Worm (Caenorhabditis elegans): ENCODE measurements around the gene E02A10.4.

The E02A10.4 gene

ce11 chrV:12579299-12579698 lies 11.5 kb upstream of the E02A10.4 start, which contains the start of gene E02A10.3:
Gene E02A10.3, plus strand, starts transcription at chrV:12579599.
- TF ChIP-seq ces-1 (GFP tag; optimal IDR thresholded peaks at IDR 0.05), result no peak
- no peak for TF ChIP-seq sup-37 (GFP tag; optimal IDR thresholded peaks at IDR 0.05)
- TF ChIP-seq lin-13 (GFP tag; optimal IDR thresholded peaks at IDR 0.05), result no peak
- TF ChIP-seq pax-3 (tag; optimal IDR thresholded peaks at IDR 0.05), result no peak
- TF ChIP-seq ama-1 (optimal IDR thresholded peaks at IDR 0.05), result no peak
- no peak for TF ChIP-seq elt-2 (tag; optimal IDR thresholded peaks at IDR 0.05)
- TF ChIP-seq nhr-71 (tag; optimal IDR thresholded peaks at IDR 0.05), result no peak
- TF ChIP-seq egl-27 (tag; optimal IDR thresholded peaks at IDR 0.05), result no peak
- TF ChIP-seq mef-2 (tag; optimal IDR thresholded peaks at IDR 0.05), result no peak
- TF ChIP-seq fkh-8 (tag; optimal IDR thresholded peaks at IDR 0.05), result no peak
- TF ChIP-seq C04F5.9 (tag; optimal IDR thresholded peaks at IDR 0.05), result no peak
- no peak for TF ChIP-seq elt-3 (tag; optimal IDR thresholded peaks at IDR 0.05)
- TF ChIP-seq nhr-85 (tag), result no peak
- TF ChIP-seq nhr-47 (tag; optimal IDR thresholded peaks at IDR 0.05), result no peak

DNA sequence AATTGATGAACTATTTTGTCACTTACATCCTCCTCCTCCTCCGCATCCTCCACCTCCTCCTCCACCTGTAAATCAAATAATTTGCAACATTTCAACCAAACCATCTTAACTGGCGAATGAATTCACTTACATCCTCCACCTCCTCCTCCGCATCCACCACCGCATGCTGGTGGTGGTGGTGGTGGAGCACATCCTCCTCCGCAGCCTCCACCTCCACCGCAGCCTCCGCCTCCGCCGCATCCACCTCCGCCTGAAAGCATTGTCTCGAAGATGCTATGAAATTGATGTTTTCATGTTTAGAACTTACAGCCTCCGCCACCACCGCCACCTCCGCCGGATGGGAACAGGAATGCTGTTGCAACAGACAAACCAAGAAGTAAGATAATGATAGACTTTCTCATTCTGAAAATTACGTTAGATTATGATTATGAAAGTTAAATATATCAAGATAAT lies 8.8 kb upstream of the E02A10.4 start, which contains the start of gene grl-23:
Gene grl-23 (minus strand): TSS at position 403 of the 453 bp plus-strand sequence.
- TF ChIP-seq mab-9 (GFP tag; IDR thresholded peaks at IDR 0.05) (no peak), tlp-1 (tag; optimal IDR thresholded peaks at IDR 0.05) (no peak), nhr-28 (tag; optimal IDR thresholded peaks at IDR 0.05) (no peak), hlh-4 (tag; optimal IDR thresholded peaks at IDR 0.05) (no peak), nhr-77 (tag; optimal IDR thresholded peaks at IDR 0.05) (no peak)

DNA sequence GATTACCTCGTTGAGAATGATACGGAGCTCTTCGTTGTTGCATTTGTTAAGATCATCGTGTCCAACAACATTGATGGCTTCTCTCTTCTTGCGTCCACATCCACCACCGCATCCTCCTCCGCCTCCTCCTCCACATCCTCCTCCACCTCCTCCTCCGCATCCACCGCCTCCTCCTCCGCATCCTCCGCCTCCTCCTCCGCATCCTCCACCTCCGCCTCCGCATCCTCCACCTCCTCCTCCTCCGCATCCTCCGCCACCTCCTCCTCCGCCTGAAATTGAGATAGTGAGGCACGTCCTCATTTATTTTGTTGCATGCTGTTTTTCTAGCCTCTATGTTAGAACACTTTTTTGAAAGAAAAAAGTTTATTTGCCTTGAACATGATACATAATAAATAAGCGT lies 8.1 kb upstream of the E02A10.4 start:
- no peak for TF ChIP-seq vab-15 (tag; optimal IDR thresholded peaks at IDR 0.05)
- peak; percentile 68 for TF ChIP-seq ceh-8 (GFP tag; optimal IDR thresholded peaks at IDR 0.05)

ce11 chrV:12570271-12570670 lies 2.5 kb upstream of the E02A10.4 start:
- no peak for TF ChIP-seq tlp-1 (tag; optimal IDR thresholded peaks at IDR 0.05)
- TF ChIP-seq pax-3 (tag; optimal IDR thresholded peaks at IDR 0.05), result peak; percentile 60
- no peak for TF ChIP-seq dpl-1 (GFP tag; optimal IDR thresholded peaks at IDR 0.05)
- no peak for TF ChIP-seq fkh-10 (GFP tag; optimal IDR thresholded peaks at IDR 0.05)
- TF ChIP-seq fos-1 (tag; optimal IDR thresholded peaks at IDR 0.05), result no peak
- TF ChIP-seq dsc-1 (tag; optimal IDR thresholded peaks at IDR 0.05), result peak; percentile 69
- TF ChIP-seq nhr-28 (tag; optimal IDR thresholded peaks at IDR 0.05), result no peak
- peak; percentile 42 for TF ChIP-seq fkh-8 (tag; optimal IDR thresholded peaks at IDR 0.05)
- no peak for TF ChIP-seq sox-4 (tag; optimal IDR thresholded peaks at IDR 0.05)

DNA sequence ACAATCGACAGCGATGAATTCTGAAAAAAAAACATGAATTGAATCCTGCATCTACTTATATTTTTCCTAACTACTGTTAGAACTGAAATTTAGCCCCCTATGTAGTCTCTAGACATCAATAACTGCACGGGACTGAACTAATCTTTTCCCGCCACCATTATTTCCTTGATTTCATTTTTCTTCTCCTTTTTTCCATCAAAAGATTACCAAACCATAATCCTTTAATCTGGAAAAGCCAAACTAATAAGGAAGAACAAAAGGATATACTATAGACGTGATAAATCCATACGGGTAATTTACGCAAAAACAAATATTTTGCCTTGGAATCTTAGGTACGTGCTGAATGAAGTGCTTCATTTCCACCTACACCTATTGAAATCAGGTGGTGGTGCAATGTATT lies 438 bp downstream of the E02A10.4 start:
- TF ChIP-seq pax-3 (tag; optimal IDR thresholded peaks at IDR 0.05), result peak; percentile 68
- no peak for TF ChIP-seq alr-1 (tag; optimal IDR thresholded peaks at IDR 0.05; ENCODE audit: borderline replicate concordance)
- peak; percentile 80 for TF ChIP-seq dsc-1 (tag; optimal IDR thresholded peaks at IDR 0.05)
- no peak for TF ChIP-seq dpl-1 (GFP tag; optimal IDR thresholded peaks at IDR 0.05)
- peak; percentile 33 for TF ChIP-seq sox-4 (tag; optimal IDR thresholded peaks at IDR 0.05)
- no peak for TF ChIP-seq aha-1 (tag; optimal IDR thresholded peaks at IDR 0.05)
- TF ChIP-seq fkh-4 (tag; optimal IDR thresholded peaks at IDR 0.05; ENCODE audit: borderline replicate concordance), result no peak

- TF ChIP-seq pax-3 (tag; optimal IDR thresholded peaks at IDR 0.05) (peak; percentile 84), mdl-1 (tag; optimal IDR thresholded peaks at IDR 0.05) (no peak), nhr-47 (tag; optimal IDR thresholded peaks at IDR 0.05) (peak; percentile 10), lsy-2 (tag; optimal IDR thresholded peaks at IDR 0.05) (no peak), sox-4 (tag; optimal IDR thresholded peaks at IDR 0.05) (peak; percentile 15), aly-2 (tag; optimal IDR thresholded peaks at IDR 0.05) (no peak), egl-27 (tag; optimal IDR thresholded peaks at IDR 0.05) (no peak), ceh-63 (GFP tag; optimal IDR thresholded peaks at IDR 0.05) (no peak), fkh-10 (GFP tag; optimal IDR thresholded peaks at IDR 0.05) (no peak), lin-35 (GFP tag; optimal IDR thresholded peaks at IDR 0.05) (no peak), dsc-1 (tag; optimal IDR thresholded peaks at IDR 0.05) (peak; percentile 78), nhr-76 (tag; optimal IDR thresholded peaks at IDR 0.05) (no peak), skn-1 (tag; optimal IDR thresholded peaks at IDR 0.05) (no peak), fkh-8 (tag; optimal IDR thresholded peaks at IDR 0.05) (peak; percentile 31), fos-1 (tag; optimal IDR thresholded peaks at IDR 0.05) (no peak)
These were observed 2.8 kb downstream of the E02A10.4 start for ce11 chrV:12564902-12565301.

All from whole organism, L1 larva.